Fruit fly (Drosophila melanogaster): Measurements from ENCODE around the gene CG9072.

CG9072 gene

DNA sequence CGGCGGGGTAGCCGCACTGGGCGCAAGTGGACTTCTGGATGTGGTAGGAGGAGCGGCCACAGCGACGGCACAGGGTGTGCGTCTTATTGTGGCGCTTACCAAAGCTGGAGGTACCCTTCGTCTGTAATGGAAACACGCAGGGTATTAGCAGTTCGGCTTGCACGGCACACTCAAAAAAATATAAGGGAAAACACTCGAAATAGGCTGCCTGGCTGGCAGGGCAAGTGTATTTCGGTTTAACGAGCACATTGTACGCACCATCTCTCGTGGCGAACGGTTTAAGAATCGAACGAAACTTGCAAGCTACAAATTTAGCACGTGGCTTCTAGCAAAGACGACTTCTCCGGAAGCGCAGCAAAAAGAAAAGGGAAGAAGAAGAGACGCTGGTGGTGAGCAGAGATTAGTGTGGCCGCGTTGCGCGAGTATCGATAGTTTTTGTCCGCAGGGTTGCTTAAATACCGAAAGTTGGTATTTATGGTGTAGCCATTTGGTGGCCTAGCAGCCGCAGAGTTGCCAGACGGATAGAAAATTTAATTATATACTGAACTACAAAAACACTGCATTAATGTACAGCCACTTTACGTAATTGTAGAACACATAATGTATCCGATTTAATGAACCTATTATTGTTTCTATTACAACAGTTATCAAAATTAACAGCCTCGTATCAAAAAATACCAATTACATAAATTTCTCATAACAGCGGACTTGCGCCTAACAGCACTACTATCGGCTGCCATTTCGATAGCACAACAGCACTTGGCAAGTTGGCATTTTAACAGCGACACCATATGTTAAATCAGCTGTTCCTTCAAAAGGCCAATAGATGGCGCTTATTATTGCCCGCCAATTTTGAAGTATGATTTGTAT, 43.4 kb upstream of the CG9072 start, which contains the start of gene RpL37-1 (continued):
- TF ChIP-seq h (optimal IDR thresholded peaks at IDR 0.05), result no peak
- TF ChIP-seq crp (GFP tag; optimal IDR thresholded peaks at IDR 0.05), result peak; percentile 58 to 94
- TF ChIP-seq hbn (GFP tag; IDR thresholded peaks at IDR 0.05; ENCODE audit: partially characterized antibody), result peak; percentile 63; the same call in 1 of the 2 replicates
- peak; percentile 50 for TF ChIP-seq CG16863 (GFP tag; optimal IDR thresholded peaks at IDR 0.05)
- TF ChIP-seq sens (GFP tag), result peak; percentile 91
- TF ChIP-seq Dref (GFP tag; IDR thresholded peaks at IDR 0.05), result peak; percentile 87
- peak; percentile 78 for TF ChIP-seq CG3281 (GFP tag; optimal IDR thresholded peaks at IDR 0.05)
- TF ChIP-seq Camta (GFP tag; optimal IDR thresholded peaks at IDR 0.05), result peak; percentile 77
- TF ChIP-seq CG33557 (GFP tag; optimal IDR thresholded peaks at IDR 0.05), result peak; percentile 35
- peak; percentile 77 for TF ChIP-seq Side (GFP tag; optimal IDR thresholded peaks at IDR 0.05)
- peak; percentile 47 for TF ChIP-seq CG14667 (GFP tag; IDR thresholded peaks at IDR 0.05)
- TF ChIP-seq sisA (GFP tag; IDR thresholded peaks at IDR 0.05), result peak; percentile 28; the same call in 1 of the 2 replicates
- no peak for TF ChIP-seq Nf-YA (GFP tag; IDR thresholded peaks at IDR 0.05)
- peak; percentile 33 for TF ChIP-seq CG4617 (GFP tag; optimal IDR thresholded peaks at IDR 0.05; ENCODE audit: borderline replicate concordance)
- TF ChIP-seq stwl (tag; optimal IDR thresholded peaks at IDR 0.05), result peak; percentile 32
- peak; percentile 51 for TF ChIP-seq CG31441 (GFP tag; IDR thresholded peaks at IDR 0.05)
- TF ChIP-seq nerfin-1 (tag; optimal IDR thresholded peaks at IDR 0.05), result peak; percentile 47
- no peak for TF ChIP-seq wor (GFP tag; IDR thresholded peaks at IDR 0.05)
- TF ChIP-seq CG8944 (GFP tag; optimal IDR thresholded peaks at IDR 0.05), result peak; percentile 44
- TF ChIP-seq sim (GFP tag; IDR thresholded peaks at IDR 0.05), result no peak
- TF ChIP-seq Jarid2 (GFP tag; optimal IDR thresholded peaks at IDR 0.05), result peak; percentile 58
- TF ChIP-seq zfh1 (GFP tag; IDR thresholded peaks at IDR 0.05), result peak; percentile 64; the same call in 2 of the 3 replicates
- TF ChIP-seq CG2116 (GFP tag; optimal IDR thresholded peaks at IDR 0.05), result peak; percentile 99
- peak; percentile 81 for TF ChIP-seq CG16813 (GFP tag; IDR thresholded peaks at IDR 0.05; ENCODE audit: partially characterized antibody)
- peak; percentile 95 for TF ChIP-seq dm (GFP tag; optimal IDR thresholded peaks at IDR 0.05)
- TF ChIP-seq sd (tag; optimal IDR thresholded peaks at IDR 0.05), result no peak
- TF ChIP-seq CG2889 (GFP tag; IDR thresholded peaks at IDR 0.05), result no peak
- TF ChIP-seq E2f2 (GFP tag; IDR thresholded peaks at IDR 0.05), result peak; percentile 95
- peak; percentile 76 for TF ChIP-seq CG18599 (GFP tag; optimal IDR thresholded peaks at IDR 0.05)
- peak; percentile 4 for TF ChIP-seq bigmax (GFP tag; optimal IDR thresholded peaks at IDR 0.05)
- peak; percentile 64 for TF ChIP-seq CG34376 (GFP tag; optimal IDR thresholded peaks at IDR 0.05)
- TF ChIP-seq CG17802 (tag; optimal IDR thresholded peaks at IDR 0.05), result peak; percentile 34
- TF ChIP-seq CG11696 (GFP tag; IDR thresholded peaks at IDR 0.05), result 0 out of 2 replicates have a peak, but pooled peaks have one; percentile 28
- TF ChIP-seq CG10209 (GFP tag; optimal IDR thresholded peaks at IDR 0.05), result peak; percentile 69
- TF ChIP-seq bcd (GFP tag; optimal IDR thresholded peaks at IDR 0.05), result peak; percentile 75
- peak; percentile 40 for TF ChIP-seq CG7928 (GFP tag; optimal IDR thresholded peaks at IDR 0.05)
- no peak for TF ChIP-seq GATAe (GFP tag; conservative IDR thresholded peaks at IDR 0.05)
- TF ChIP-seq CG30403 (GFP tag; optimal IDR thresholded peaks at IDR 0.05), result peak; percentile 66
- TF ChIP-seq Hmr (GFP tag; optimal IDR thresholded peaks at IDR 0.05), result peak; percentile 91
- peak; percentile 81 for TF ChIP-seq CG9727 (GFP tag; optimal IDR thresholded peaks at IDR 0.05)
- TF ChIP-seq CG5245 (GFP tag; optimal IDR thresholded peaks at IDR 0.05), result peak; percentile 32
- peak; percentile 67 for TF ChIP-seq CG6813 (GFP tag; optimal IDR thresholded peaks at IDR 0.05)
- no peak for TF ChIP-seq fd3F (GFP tag; optimal IDR thresholded peaks at IDR 0.05)
- peak; percentile 97 for TF ChIP-seq Med (GFP tag)
- peak; percentile 36; the same call in 1 of the 3 replicates for TF ChIP-seq CG2199 (GFP tag; IDR thresholded peaks at IDR 0.05)
- TF ChIP-seq gro (GFP tag; optimal IDR thresholded peaks at IDR 0.05), result peak; percentile 52
- TF ChIP-seq abd-A (tag; optimal IDR thresholded peaks at IDR 0.05), result no peak
- 0 out of 4 replicates have a peak, but pooled peaks have one; percentile 6 for TF ChIP-seq Gug (GFP tag; IDR thresholded peaks at IDR 0.05)

Data from whole organism, embryonic.